Worm (Caenorhabditis elegans): ENCODE results near the gene srw-115.

The srw-115 gene

DNA sequence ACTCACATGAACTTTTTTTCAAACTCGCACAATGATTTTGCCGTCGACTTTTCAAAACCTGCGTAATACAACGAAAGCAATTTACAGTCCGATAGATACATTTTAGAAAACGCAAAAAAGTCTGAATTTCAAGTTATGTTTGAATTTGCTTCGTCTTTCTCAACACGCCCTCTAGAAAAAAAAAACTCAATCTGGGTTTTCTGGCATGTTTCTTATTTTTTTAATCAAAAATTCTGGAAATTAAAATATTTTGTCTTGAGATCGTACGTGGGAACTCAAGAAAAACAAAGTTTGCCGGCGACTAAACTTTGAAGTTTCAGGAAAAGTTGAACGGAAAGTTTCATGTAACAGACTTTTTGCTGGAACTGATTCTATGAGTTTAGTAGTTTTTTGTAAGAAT, at the start of gene srw-115:
Gene srw-115, minus strand, starts transcription at position 101 of the 400 bp plus-strand sequence.
- no peak for TF ChIP-seq ama-1 (optimal IDR thresholded peaks at IDR 0.05)
- no peak for TF ChIP-seq C38D4.7 (GFP tag; optimal IDR thresholded peaks at IDR 0.05)
- no peak for TF ChIP-seq lin-11 (tag; optimal IDR thresholded peaks at IDR 0.05)
- TF ChIP-seq che-1 (tag; optimal IDR thresholded peaks at IDR 0.05), result no peak
- TF ChIP-seq tbx-7 (tag; optimal IDR thresholded peaks at IDR 0.05), result no peak
- TF ChIP-seq pros-1 (tag; optimal IDR thresholded peaks at IDR 0.05), result no peak
- no peak for TF ChIP-seq fkh-6 (tag; optimal IDR thresholded peaks at IDR 0.05)
- TF ChIP-seq ceh-2 (tag; optimal IDR thresholded peaks at IDR 0.05), result no peak
- no peak for TF ChIP-seq ztf-16 (tag; optimal IDR thresholded peaks at IDR 0.05)
- no peak for TF ChIP-seq C08G9.2 (tag; optimal IDR thresholded peaks at IDR 0.05)
- no peak for TF ChIP-seq ceh-14 (tag; optimal IDR thresholded peaks at IDR 0.05)
- TF ChIP-seq ceh-6 (GFP tag; optimal IDR thresholded peaks at IDR 0.05), result no peak

ce11 chrV:3040930-3041329, 47.2 kb upstream of the srw-115 start:
- no peak for TF ChIP-seq ceh-45 (GFP tag; IDR thresholded peaks at IDR 0.05)
- no peak for TF ChIP-seq ceh-30 (tag; optimal IDR thresholded peaks at IDR 0.05)
- peak; percentile 94 for TF ChIP-seq sdc-2 (tag; optimal IDR thresholded peaks at IDR 0.05)

ce11 chrV:3039282-3039681, 45.6 kb upstream of the srw-115 start, which contains the start of gene chpf-2:
Gene chpf-2, minus strand, starts transcription at chrV:3039382.
- TF ChIP-seq ceh-2 (tag; optimal IDR thresholded peaks at IDR 0.05) (no peak), hlh-6 (tag; optimal IDR thresholded peaks at IDR 0.05) (no peak), pax-1 (tag; optimal IDR thresholded peaks at IDR 0.05) (no peak), unc-55 (GFP tag; optimal IDR thresholded peaks at IDR 0.05) (no peak), elt-2 (tag; optimal IDR thresholded peaks at IDR 0.05) (no peak), K02D7.2 (tag; optimal IDR thresholded peaks at IDR 0.05) (no peak), lin-11 (tag; optimal IDR thresholded peaks at IDR 0.05) (no peak), pqm-1 (tag; optimal IDR thresholded peaks at IDR 0.05) (no peak)

ce11 chrV:3038058-3038457, 44.3 kb upstream of the srw-115 start:
- TF ChIP-seq mec-3 (tag; optimal IDR thresholded peaks at IDR 0.05; ENCODE audit: borderline replicate concordance) (no peak), C08G9.2 (tag; optimal IDR thresholded peaks at IDR 0.05) (no peak), ztf-16 (tag; optimal IDR thresholded peaks at IDR 0.05) (no peak), nfya-1 (tag; optimal IDR thresholded peaks at IDR 0.05) (no peak), syd-9 (tag; optimal IDR thresholded peaks at IDR 0.05) (no peak), rnt-1 (tag; optimal IDR thresholded peaks at IDR 0.05) (no peak), Y22D7AL.16 (tag; optimal IDR thresholded peaks at IDR 0.05) (no peak), hlh-30 (tag; optimal IDR thresholded peaks at IDR 0.05; ENCODE audit: insufficient read depth) (no peak)

ce11 chrV:3034236-3034635, 40.5 kb upstream of the srw-115 start, which contains the start of gene srw-8:
Gene srw-8, minus strand, starts transcription at chrV:3034336.
- no peak for TF ChIP-seq zip-5 (tag; optimal IDR thresholded peaks at IDR 0.05)

DNA sequence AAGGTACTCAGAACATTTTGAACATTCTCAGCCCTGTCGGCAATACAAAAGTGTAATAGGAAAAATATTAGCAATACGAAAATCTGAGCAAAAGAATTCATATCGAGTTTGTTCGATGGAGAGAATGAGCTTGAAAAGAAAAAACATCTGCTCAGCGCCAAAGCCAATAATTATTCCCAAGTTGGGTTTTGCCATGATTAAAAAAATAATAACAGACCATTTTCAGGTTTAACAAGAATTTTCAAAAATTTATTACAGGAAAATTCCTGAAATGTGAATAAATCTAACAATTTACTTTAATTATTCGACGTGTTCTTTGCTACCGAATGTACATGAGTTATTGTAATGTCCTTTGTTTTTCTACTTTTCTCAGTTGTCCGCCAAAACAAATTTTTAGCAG, 38.6 kb upstream of the srw-115 start, which contains the start of gene irld-38:
Gene irld-38, minus strand, starts transcription at position 101 of the 400 bp plus-strand sequence.
- TF ChIP-seq ref-2 (tag; optimal IDR thresholded peaks at IDR 0.05) (no peak), ceh-2 (tag; optimal IDR thresholded peaks at IDR 0.05) (no peak), ceh-34 (tag; optimal IDR thresholded peaks at IDR 0.05) (no peak), pros-1 (tag; optimal IDR thresholded peaks at IDR 0.05) (no peak), pag-3 (tag; optimal IDR thresholded peaks at IDR 0.05; ENCODE audit: borderline replicate concordance) (no peak), unc-55 (GFP tag; optimal IDR thresholded peaks at IDR 0.05) (no peak), K02D7.2 (tag; optimal IDR thresholded peaks at IDR 0.05) (no peak), odd-2 (tag; optimal IDR thresholded peaks at IDR 0.05) (no peak), tbx-2 (tag; optimal IDR thresholded peaks at IDR 0.05) (no peak), ceh-6 (GFP tag; optimal IDR thresholded peaks at IDR 0.05) (no peak), F13H6.1 (tag; optimal IDR thresholded peaks at IDR 0.05) (no peak), ceh-22 (tag; optimal IDR thresholded peaks at IDR 0.05) (no peak), ets-4 (tag; optimal IDR thresholded peaks at IDR 0.05) (no peak), nhr-11 (tag; optimal IDR thresholded peaks at IDR 0.05) (no peak)

Data from whole organism, late embryonic.